Fruit fly (Drosophila melanogaster): ENCODE results near the gene CG42853.

Gene CG42853

dm6 chr3L:18148418-18148973 is 26.7 kb upstream of the CG42853 start, which contains the start of gene CG7330 (continued):
- no peak for TF ChIP-seq CG3163 (GFP tag; optimal IDR thresholded peaks at IDR 0.05)
- TF ChIP-seq sug (tag; optimal IDR thresholded peaks at IDR 0.05) = peak; percentile 88
- peak; percentile 87 for TF ChIP-seq kah (GFP tag; optimal IDR thresholded peaks at IDR 0.05)
- TF ChIP-seq NfI (GFP tag; optimal IDR thresholded peaks at IDR 0.05) = peak; percentile 86
- no peak for TF ChIP-seq chm (GFP tag; IDR thresholded peaks at IDR 0.05)
- no peak for TF ChIP-seq sima (GFP tag; optimal IDR thresholded peaks at IDR 0.05)
- peak; percentile 81 for TF ChIP-seq CG9932 (GFP tag; IDR thresholded peaks at IDR 0.05)
- peak; percentile 80; the same call in 2 of the 3 replicates for TF ChIP-seq H15 (GFP tag; IDR thresholded peaks at IDR 0.05)
- no peak for TF ChIP-seq NC2α (GFP tag; optimal IDR thresholded peaks at IDR 0.05)
- peak; percentile 96 for TF ChIP-seq CG13296 (GFP tag; optimal IDR thresholded peaks at IDR 0.05)
- peak; percentile 76 for TF ChIP-seq Nf-YB (GFP tag; optimal IDR thresholded peaks at IDR 0.05)
- peak; percentile 66 for TF ChIP-seq ken (GFP tag; IDR thresholded peaks at IDR 0.05)
- peak; percentile 80 for TF ChIP-seq gsb (GFP tag; IDR thresholded peaks at IDR 0.05)
- peak; percentile 21; the same call in 1 of the 2 replicates for TF ChIP-seq Doc2 (GFP tag; IDR thresholded peaks at IDR 0.05)
- peak; percentile 79 for TF ChIP-seq Gug (GFP tag; IDR thresholded peaks at IDR 0.05)
- peak; percentile 60 for TF ChIP-seq ems (GFP tag; optimal IDR thresholded peaks at IDR 0.05)
- TF ChIP-seq CG2199 (GFP tag; IDR thresholded peaks at IDR 0.05) = 0 out of 3 replicates have a peak, but pooled peaks have one; percentile 51
- peak; percentile 89 for TF ChIP-seq scrt (GFP tag; optimal IDR thresholded peaks at IDR 0.05)
- peak; percentile 92 for TF ChIP-seq nerfin-1 (tag; optimal IDR thresholded peaks at IDR 0.05)
- no peak for TF ChIP-seq cg (GFP tag; optimal IDR thresholded peaks at IDR 0.05)
- TF ChIP-seq kay (GFP tag; optimal IDR thresholded peaks at IDR 0.05) = peak; percentile 77
- peak; percentile 57 for TF ChIP-seq CHES-1-like (GFP tag; optimal IDR thresholded peaks at IDR 0.05)
- TF ChIP-seq onecut (GFP tag; IDR thresholded peaks at IDR 0.05) = peak; percentile 77
- no peak for TF ChIP-seq luna (GFP tag; optimal IDR thresholded peaks at IDR 0.05)
- no peak for TF ChIP-seq jumu (GFP tag; optimal IDR thresholded peaks at IDR 0.05)
- TF ChIP-seq CG8924 (tag; optimal IDR thresholded peaks at IDR 0.05) = peak; percentile 97
- TF ChIP-seq Dad (GFP tag; optimal IDR thresholded peaks at IDR 0.05) = peak; percentile 46
- TF ChIP-seq CG6791 (GFP tag; IDR thresholded peaks at IDR 0.05; ENCODE audit: partially characterized antibody) = no peak
- peak; percentile 94; the same call in 2 of the 3 replicates for TF ChIP-seq so (GFP tag; IDR thresholded peaks at IDR 0.05)
- peak; percentile 90 for TF ChIP-seq CG15011 (GFP tag; optimal IDR thresholded peaks at IDR 0.05)
- no peak for TF ChIP-seq CG14860 (GFP tag; IDR thresholded peaks at IDR 0.05; ENCODE audit: partially characterized antibody)
- TF ChIP-seq CG2678 (tag; optimal IDR thresholded peaks at IDR 0.05) = peak; percentile 97
- TF ChIP-seq Doc3 (GFP tag; IDR thresholded peaks at IDR 0.05; ENCODE audit: partially characterized antibody) = no peak
- peak; percentile 57; the same call in 1 of the 3 replicates for TF ChIP-seq CG11560 (tag; IDR thresholded peaks at IDR 0.05)

dm6 chr3L:18147596-18147995 is 25.8 kb upstream of the CG42853 start:
- TF ChIP-seq YL-1 (GFP tag; optimal IDR thresholded peaks at IDR 0.05) (no peak), Med (GFP tag) (peak; percentile 22), Ets65A (GFP tag) (peak; percentile 49), CG15514 (GFP tag; optimal IDR thresholded peaks at IDR 0.05) (peak; percentile 93), Dp (GFP tag; optimal IDR thresholded peaks at IDR 0.05) (no peak)

- TF ChIP-seq Drgx (GFP tag; IDR thresholded peaks at IDR 0.05) (peak; percentile 53), cwo (GFP tag; optimal IDR thresholded peaks at IDR 0.05) (no peak)
Measured at dm6 chr3L:18146833-18147232, 25.0 kb upstream of the CG42853 start.

Measured in whole organism, embryonic.